Fruit fly (Drosophila melanogaster) whole organism, prepupa: ENCODE measurements around the gene UQCR-14.

ENCODE experiments used
- CG10631 ChIP-seq: fragments of 200-800 bp; sonication (Bioruptor generic); optimal IDR thresholded peaks from 2 replicates; lab custom pipeline; 2016; ENCODE audit warnings: missing biosample characterization, missing genetic modification characterization
- CG10669 ChIP-seq: fragments of 200-800 bp; sonication (Bioruptor generic); optimal IDR thresholded peaks from 3 replicates; lab custom pipeline; 2018; ENCODE audit warnings: missing biosample characterization, mild to moderate bottlenecking, missing genetic modification characterization, moderate library complexity
- CG3032 ChIP-seq: fragments of 200-800 bp; optimal IDR thresholded peaks from 2 replicates; lab custom pipeline; 2019; ENCODE audit warnings: missing biosample characterization, mild to moderate bottlenecking, missing genetic modification characterization, moderate library complexity
- CG32006 ChIP-seq: fragments of 200-800 bp; sonication (Bioruptor generic); optimal IDR thresholded peaks from 3 replicates; lab custom pipeline; 2017; ENCODE audit warnings: missing biosample characterization, mild to moderate bottlenecking, missing genetic modification characterization
- CG34406 ChIP-seq: fragments of 200-800 bp; sonication (Bioruptor generic); optimal IDR thresholded peaks from 3 replicates; lab custom pipeline; 2016; ENCODE audit warnings: missing biosample characterization, missing genetic modification characterization
- CG4318 ChIP-seq: fragments of 200-800 bp; sonication (Bioruptor generic); optimal IDR thresholded peaks from 3 replicates; lab custom pipeline; 2017; ENCODE audit warnings: missing biosample characterization, mild to moderate bottlenecking, missing genetic modification characterization
- CG6276 ChIP-seq: fragments of 200-800 bp; sonication (Bioruptor generic); optimal IDR thresholded peaks from 2 replicates; lab custom pipeline; 2017; ENCODE audit warnings: missing biosample characterization, mild to moderate bottlenecking, missing genetic modification characterization
- CG6792 ChIP-seq: fragments of 200-800 bp; sonication (Bioruptor generic); optimal IDR thresholded peaks from 3 replicates; lab custom pipeline; 2016; ENCODE audit warnings: missing biosample characterization, missing genetic modification characterization
- CG6808 ChIP-seq: fragments of 200-800 bp; sonication (Bioruptor generic); optimal IDR thresholded peaks from 3 replicates; lab custom pipeline; 2017; ENCODE audit warnings: missing biosample characterization, missing genetic modification characterization, mild to moderate bottlenecking, moderate library complexity, missing genetic modification reagents
- CG8319 ChIP-seq: fragments of 200-800 bp; sonication (Bioruptor generic); optimal IDR thresholded peaks from 3 replicates; lab custom pipeline; 2016; ENCODE audit warnings: missing biosample characterization, missing genetic modification characterization
- CG8632 ChIP-seq: fragments of 200-800 bp; sonication (Bioruptor generic); optimal IDR thresholded peaks from 3 replicates; lab custom pipeline; 2016; ENCODE audit warnings: missing biosample characterization, missing genetic modification characterization
- Eip75B ChIP-seq: fragments of 200-800 bp; sonication (Bioruptor generic); optimal IDR thresholded peaks from 3 replicates; lab custom pipeline; 2016; ENCODE audit warnings: missing biosample characterization, missing genetic modification characterization
- Eip78C ChIP-seq: fragments of 200-800 bp; sonication (Bioruptor generic); peaks from one replicate; lab custom pipeline; 2016; ENCODE audit warnings: missing biosample characterization, missing genetic modification characterization
- Eip93F ChIP-seq: fragments of 200-800 bp; sonication (Bioruptor generic); optimal IDR thresholded peaks from 2 replicates; lab custom pipeline; 2016; ENCODE audit warnings: missing biosample characterization, mild to moderate bottlenecking, missing genetic modification characterization
- Ets21C ChIP-seq: fragments of 200-800 bp; sonication (Bioruptor generic); optimal IDR thresholded peaks from 3 replicates; lab custom pipeline; 2016; ENCODE audit warnings: missing biosample characterization, missing genetic modification characterization
- Hr38 ChIP-seq: sonication (Bioruptor generic); optimal IDR thresholded peaks from 2 replicates; lab custom pipeline; 2016; ENCODE audit warnings: missing biosample characterization, missing genetic modification characterization
- Hr4 ChIP-seq: fragments of 200-800 bp; sonication (Bioruptor generic); optimal IDR thresholded peaks from 3 replicates; lab custom pipeline; 2016; ENCODE audit warnings: missing biosample characterization, missing genetic modification characterization
- Lpt ChIP-seq: fragments of 200-800 bp; sonication (Bioruptor generic); optimal IDR thresholded peaks from 3 replicates; lab custom pipeline; 2016; ENCODE audit warnings: missing biosample characterization, missing genetic modification characterization
- Met ChIP-seq: fragments of 200-800 bp; sonication (Bioruptor generic); optimal IDR thresholded peaks from 3 replicates; lab custom pipeline; 2016; ENCODE audit warnings: missing biosample characterization, missing genetic modification characterization
- OdsH ChIP-seq: fragments of 200-800 bp; sonication (Bioruptor generic); optimal IDR thresholded peaks from 3 replicates; lab custom pipeline; 2016; ENCODE audit warnings: missing biosample characterization, missing genetic modification characterization
- Smox ChIP-seq: fragments of 200-800 bp; sonication (Bioruptor generic); optimal IDR thresholded peaks from 3 replicates; lab custom pipeline; 2016; ENCODE audit warnings: missing biosample characterization, missing genetic modification characterization
- Sox14 ChIP-seq: fragments of 200-800 bp; sonication (Bioruptor generic); optimal IDR thresholded peaks from 3 replicates; lab custom pipeline; 2016; ENCODE audit warnings: missing biosample characterization, missing genetic modification characterization
- Sox15 ChIP-seq: fragments of 200-800 bp; sonication (Bioruptor generic); optimal IDR thresholded peaks from 3 replicates; lab custom pipeline; 2016; ENCODE audit warnings: missing biosample characterization, missing genetic modification characterization
- esn ChIP-seq: fragments of 200-800 bp; sonication (Bioruptor generic); optimal IDR thresholded peaks from 2 replicates; lab custom pipeline; 2016; ENCODE audit warnings: missing biosample characterization, mild to moderate bottlenecking, missing genetic modification characterization, moderate library complexity
- fkh ChIP-seq: fragments of 200-800 bp; sonication (Bioruptor generic); optimal IDR thresholded peaks from 3 replicates; lab custom pipeline; 2017; ENCODE audit warnings: missing biosample characterization, mild to moderate bottlenecking, missing genetic modification characterization, moderate library complexity
- lz ChIP-seq: fragments of 200-800 bp; sonication (Bioruptor generic); optimal IDR thresholded peaks from 3 replicates; lab custom pipeline; 2016; ENCODE audit warnings: missing biosample characterization, missing genetic modification characterization
- net ChIP-seq: fragments of 200-800 bp; sonication (Bioruptor generic); optimal IDR thresholded peaks from 3 replicates; lab custom pipeline; 2016; ENCODE audit warnings: missing biosample characterization, missing genetic modification characterization
- pdm3 ChIP-seq: fragments of 200-800 bp; sonication (Bioruptor generic); optimal IDR thresholded peaks from 3 replicates; lab custom pipeline; 2016; ENCODE audit warnings: missing biosample characterization, missing genetic modification characterization
- salr ChIP-seq, 2 experiments: fragments of 200-800 bp; sonication (Bioruptor generic); optimal IDR thresholded peaks; 3 replicates each; lab custom pipeline; 2016 to 2018; ENCODE audit warnings: missing biosample characterization in 2 of 2, missing genetic modification characterization in 2 of 2, mild to moderate bottlenecking in 1 of 2
- ss ChIP-seq, 2 experiments: fragments of 200-800 bp; sonication (Bioruptor generic); optimal IDR thresholded peaks; 2 replicates in 1 of 2; 3 replicates in 1 of 2; lab custom pipeline; 2017 to 2018; ENCODE audit warnings: mild to moderate bottlenecking in 2 of 2, missing biosample characterization in 2 of 2, missing genetic modification characterization in 2 of 2, moderate library complexity in 1 of 2
- svp ChIP-seq: fragments of 200-800 bp; sonication (Bioruptor generic); peaks from one replicate; lab custom pipeline; 2016; ENCODE audit warnings: missing biosample characterization, missing genetic modification characterization
- topi ChIP-seq: fragments of 200-800 bp; sonication (Bioruptor generic); optimal IDR thresholded peaks from 3 replicates; lab custom pipeline; 2016; ENCODE audit warnings: missing biosample characterization, missing genetic modification characterization

UQCR-14 gene

dm6 chrX:16297618-16298017, 11.5 kb downstream of the UQCR-14 start, which contains the start of gene ERp44:
Gene ERp44 (minus strand): TSS chrX:16297718.
- TF ChIP-seq Eip75B, result no peak

- TF ChIP-seq Hr4, result no peak
- peak; percentile 7 for TF ChIP-seq CG3032
Observed at dm6 chrX:16303636-16304035, 17.5 kb downstream of the UQCR-14 start, which contains the start of gene CG3679. Gene CG3679 (plus strand): TSS chrX:16303870.

dm6 chrX:16308310-16308918, 22.3 kb downstream of the UQCR-14 start, which contains the start of gene Had1:
Gene Had1 (minus strand): TSS chrX:16308667.
- TF ChIP-seq svp (GFP tag; lab: Kevin White, UChicago) (peak; percentile 81), Eip78C (peak; percentile 8), CG10669 (GFP tag; lab: Kevin White, UChicago) (no peak), Sox14 (GFP tag; lab: Kevin White, UChicago) (no peak), net (GFP tag; lab: Kevin White, UChicago) (no peak), CG6276 (GFP tag; lab: Kevin White, UChicago) (no peak)

- TF ChIP-seq CG8632 (GFP tag; lab: Kevin White, UChicago) (no peak), fkh (GFP tag; lab: Kevin White, UChicago) (peak; percentile 17), pdm3 (GFP tag; lab: Kevin White, UChicago) (no peak), CG34406 (GFP tag; lab: Kevin White, UChicago) (no peak), Eip78C (peak; percentile 36)
Observed at dm6 chrX:16308953-16309352, 22.9 kb downstream of the UQCR-14 start.

dm6 chrX:16309764-16310163, 23.7 kb downstream of the UQCR-14 start:
- no peak for TF ChIP-seq CG10631 (GFP tag; lab: Kevin White, UChicago)
- TF ChIP-seq salr (GFP tag; optimal IDR thresholded peaks at IDR 0.05; lab: Kevin White, UChicago), result no peak
- TF ChIP-seq topi (GFP tag; lab: Kevin White, UChicago), result no peak
- no peak for TF ChIP-seq Lpt (GFP tag; lab: Kevin White, UChicago)
- TF ChIP-seq, all 60 proteins: peak for 0

dm6 chrX:16313078-16313875, 27.2 kb downstream of the UQCR-14 start, which contains the start of the genes CG9915 and SWIP:
Gene CG9915 (minus strand): TSS chrX:16313138.
Gene SWIP (plus strand): TSS chrX:16313709.
- no peak for TF ChIP-seq Met (GFP tag; lab: Kevin White, UChicago)
- TF ChIP-seq CG3032, result peak; percentile 7
- no peak for TF ChIP-seq lz (GFP tag; lab: Kevin White, UChicago)
- no peak for TF ChIP-seq svp (GFP tag; lab: Kevin White, UChicago)
- TF ChIP-seq fkh (GFP tag; lab: Kevin White, UChicago), result peak; percentile 53
- TF ChIP-seq Eip93F (GFP tag; lab: Kevin White, UChicago), result no peak
- no peak for TF ChIP-seq CG8319 (GFP tag; lab: Kevin White, UChicago)
- TF ChIP-seq ss (GFP tag; optimal IDR thresholded peaks at IDR 0.05; lab: Kevin White, UChicago), result no peak
- no peak for TF ChIP-seq Ets21C (GFP tag; lab: Kevin White, UChicago)
- TF ChIP-seq OdsH (GFP tag; lab: Kevin White, UChicago), result no peak
- no peak for TF ChIP-seq Smox (GFP tag; lab: Kevin White, UChicago)
- TF ChIP-seq Eip78C, result peak; percentile 74
- TF ChIP-seq CG4318, result no peak
- peak; percentile 23 for TF ChIP-seq esn (GFP tag; lab: Kevin White, UChicago)
- no peak for TF ChIP-seq Sox15
- TF ChIP-seq CG32006 (GFP tag; lab: Kevin White, UChicago), result no peak
- no peak for TF ChIP-seq CG6792 (GFP tag; lab: Kevin White, UChicago)
- no peak for TF ChIP-seq CG10631 (GFP tag; lab: Kevin White, UChicago)
- no peak for TF ChIP-seq CG6808 (GFP tag; lab: Kevin White, UChicago)
- TF ChIP-seq Hr38, result no peak
